Worm (Caenorhabditis elegans) whole organism, midembryonic: ENCODE measurements around the gene flp-34.

Experiments
- T22C8.4 ChIP-seq: fragments of 200-800 bp; sonication (Bioruptor generic); IDR thresholded peaks from 2 replicates; pipeline ENCODE4 v1.3.6; 2022; ENCODE audit warnings: missing genetic modification characterization, missing compliant biosample characterization
- cog-1 ChIP-seq: sonication (generic microtip); optimal IDR thresholded peaks from 2 replicates; lab custom pipeline; 2016; ENCODE audit warnings: missing genetic modification characterization, missing compliant biosample characterization
- flt-1 ChIP-seq: fragments of 200-800 bp; sonication (Bioruptor generic); IDR thresholded peaks from 2 replicates; pipeline ENCODE4 v1.3.6; 2022; ENCODE audit warnings: missing genetic modification characterization, missing compliant biosample characterization
- klf-2 ChIP-seq: fragments of 200-800 bp; sonication (Bioruptor generic); conservative IDR thresholded peaks from 2 replicates; pipeline ENCODE4 v1.3.6; 2022; ENCODE audit warnings: missing genetic modification reagents, missing genetic modification characterization, missing compliant biosample characterization
- med-1 ChIP-seq: sonication (generic microtip); optimal IDR thresholded peaks from 2 replicates; lab custom pipeline; 2017; ENCODE audit warnings: missing genetic modification characterization, mild to moderate bottlenecking, missing compliant biosample characterization, antibody characterized with exemption, missing genetic modification reagents; ENCODE audit not compliant: insufficient read depth
- ref-1 ChIP-seq: fragments of 200-800 bp; sonication (Bioruptor generic); conservative IDR thresholded peaks from 2 replicates; pipeline ENCODE4 v1.3.6; 2022; ENCODE audit warnings: missing genetic modification reagents, missing genetic modification characterization, missing compliant biosample characterization
- tab-1 ChIP-seq: fragments of 200-800 bp; sonication (Bioruptor generic); IDR thresholded peaks from 2 replicates; pipeline ENCODE4 v1.3.6; 2022; ENCODE audit warnings: missing genetic modification characterization, missing compliant biosample characterization
- ztf-23 ChIP-seq: fragments of 200-800 bp; sonication (Bioruptor generic); IDR thresholded peaks from 2 replicates; pipeline ENCODE4 v1.3.6; 2022; ENCODE audit warnings: missing genetic modification reagents, missing genetic modification characterization, missing compliant biosample characterization
- ztf-29 ChIP-seq: fragments of 200-800 bp; sonication (Bioruptor generic); IDR thresholded peaks from 2 replicates; pipeline ENCODE4 v1.3.6; 2022; ENCODE audit warnings: missing genetic modification reagents, missing genetic modification characterization, missing compliant biosample characterization

Gene flp-34

DNA sequence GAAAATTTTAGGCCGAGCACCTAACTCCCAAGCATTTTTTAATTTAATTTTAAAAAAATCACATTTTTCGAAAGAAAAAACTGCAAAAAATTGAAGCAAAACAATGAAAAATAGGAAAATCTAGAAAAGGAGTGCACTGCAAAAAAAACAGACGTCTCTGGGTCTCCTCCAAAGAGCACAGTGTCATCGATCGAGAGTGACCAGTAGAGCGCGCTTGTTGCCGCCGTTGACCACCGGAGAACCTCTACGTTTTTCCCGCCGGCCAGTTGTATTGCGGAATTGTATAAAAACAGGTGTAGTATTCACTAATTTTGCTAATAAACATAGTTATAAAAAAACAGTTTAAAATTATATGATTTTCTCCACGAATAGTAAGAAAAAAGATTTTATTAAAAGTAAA, 16.1 kb upstream of the flp-34 start:
- TF ChIP-seq T22C8.4 (GFP tag; lab: Robert Waterston, UW) (peak; percentile 21; the same call in 1 of the 2 replicates), flt-1 (no peak)

DNA sequence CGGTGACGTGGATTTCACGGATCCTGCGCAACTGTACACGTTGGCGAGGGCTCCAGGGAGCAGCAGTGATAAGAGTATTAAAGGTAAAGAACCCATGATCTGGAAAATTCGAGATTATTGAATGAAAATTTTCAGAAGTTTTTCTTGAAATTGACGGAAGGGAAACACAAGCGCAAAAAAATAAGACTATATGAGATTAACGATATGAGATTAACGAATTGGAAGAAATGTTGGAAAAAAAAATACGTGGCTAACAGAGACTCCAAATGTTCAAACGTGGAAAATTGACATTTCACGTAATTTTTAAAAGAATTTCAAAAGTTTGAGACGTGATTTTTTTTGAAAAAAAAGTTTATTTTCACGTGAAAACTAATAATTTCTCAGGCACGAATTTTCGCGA, 15.3 kb upstream of the flp-34 start, which contains the start of gene nra-4:
nra-4 (minus strand) TSS at position 101 of the 400 bp plus-strand sequence.
- TF ChIP-seq T22C8.4 (GFP tag; lab: Robert Waterston, UW) = no peak
- no peak for TF ChIP-seq tab-1
- TF ChIP-seq klf-2 (GFP tag; lab: Robert Waterston, UW) = no peak
- no peak for TF ChIP-seq cog-1
- no peak for TF ChIP-seq flt-1

DNA sequence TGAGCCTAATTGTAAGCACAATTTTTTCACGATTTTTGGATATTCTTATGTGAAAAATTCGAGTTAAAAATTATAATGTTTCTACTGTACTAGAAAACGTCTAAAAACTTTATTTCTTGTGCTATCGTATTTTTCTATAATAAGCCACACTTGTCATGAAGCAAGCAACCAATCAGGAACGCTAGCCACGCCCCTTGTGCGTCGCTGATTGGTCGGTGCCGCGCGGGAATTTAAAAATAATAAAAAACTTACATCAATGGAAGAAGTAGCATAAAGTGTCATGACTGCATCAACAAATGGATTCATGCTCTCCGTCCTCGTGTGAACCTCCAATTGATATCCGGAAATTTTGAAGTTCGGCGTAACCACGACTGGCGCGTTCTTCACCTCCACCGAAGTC, 14.0 kb upstream of the flp-34 start:
- TF ChIP-seq T22C8.4 (GFP tag; lab: Robert Waterston, UW) (no peak), med-1 (GFP tag; lab: Kevin White, UChicago) (no peak), ztf-29 (GFP tag; lab: Robert Waterston, UW) (no peak), tab-1 (no peak), cog-1 (no peak), klf-2 (GFP tag; lab: Robert Waterston, UW) (no peak), flt-1 (no peak), ref-1 (GFP tag; lab: Robert Waterston, UW) (no peak), ztf-23 (GFP tag; lab: Robert Waterston, UW) (no peak)

DNA sequence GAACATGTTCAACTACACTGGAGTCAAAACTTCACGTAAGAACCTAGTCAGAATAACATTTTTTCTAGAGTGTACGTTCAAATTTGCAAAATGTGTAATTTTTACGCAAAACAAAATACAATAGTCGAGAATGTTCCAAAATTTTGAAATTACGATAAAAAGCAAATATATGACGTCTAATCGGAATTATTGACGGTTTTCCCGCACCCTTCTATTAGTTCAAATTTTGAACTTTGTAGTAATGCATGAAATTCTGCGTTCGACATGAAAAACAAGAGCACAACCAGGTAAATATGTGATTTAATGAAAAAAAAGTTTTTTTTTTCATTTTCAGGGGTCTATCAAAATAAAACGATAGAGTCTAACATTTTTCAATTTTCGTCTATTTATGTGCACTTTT, 4.9 kb upstream of the flp-34 start:
- no peak for TF ChIP-seq cog-1
- TF ChIP-seq klf-2 (GFP tag; lab: Robert Waterston, UW) = no peak
- TF ChIP-seq ztf-23 (GFP tag; lab: Robert Waterston, UW) = no peak
- TF ChIP-seq tab-1 = no peak
- TF ChIP-seq med-1 (GFP tag; lab: Kevin White, UChicago) = no peak
- TF ChIP-seq ref-1 (GFP tag; lab: Robert Waterston, UW) = no peak
- TF ChIP-seq ztf-29 (GFP tag; lab: Robert Waterston, UW) = no peak
- no peak for TF ChIP-seq flt-1
- no peak for TF ChIP-seq T22C8.4 (GFP tag; lab: Robert Waterston, UW)

- no peak for TF ChIP-seq cog-1
- no peak for TF ChIP-seq flt-1
- TF ChIP-seq ztf-23 (GFP tag; lab: Robert Waterston, UW) = no peak
- no peak for TF ChIP-seq med-1 (GFP tag; lab: Kevin White, UChicago)
- TF ChIP-seq ref-1 (GFP tag; lab: Robert Waterston, UW) = no peak
- TF ChIP-seq ztf-29 (GFP tag; lab: Robert Waterston, UW) = no peak
- TF ChIP-seq tab-1 = no peak
- no peak for TF ChIP-seq klf-2 (GFP tag; lab: Robert Waterston, UW)
- no peak for TF ChIP-seq T22C8.4 (GFP tag; lab: Robert Waterston, UW)
Observed at ce11 chrV:1027044-1027443, 6.2 kb downstream of the flp-34 start, which contains the start of gene R09A1.3. Gene R09A1.3, minus strand, starts transcription at chrV:1027074.

DNA sequence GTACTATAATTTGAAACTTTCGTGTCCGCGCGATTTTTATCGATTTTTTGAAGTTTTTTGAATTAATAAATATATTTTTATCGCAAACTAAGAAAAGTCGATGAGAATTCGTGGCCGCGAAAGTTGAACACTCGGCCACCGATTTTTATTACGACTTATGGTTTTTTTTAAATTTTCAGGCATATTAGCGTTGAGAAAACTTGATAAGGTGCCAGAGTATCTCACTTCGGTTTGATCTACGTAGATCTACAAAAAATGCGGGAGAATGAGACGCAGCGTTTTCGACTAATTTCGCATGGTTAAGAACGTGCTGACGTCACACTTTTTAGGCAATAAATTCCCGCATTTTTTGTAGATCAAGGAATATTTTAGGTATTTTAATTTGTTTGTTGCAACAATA, 9.8 kb downstream of the flp-34 start, which contains the start of gene pei-2:
pei-2 (minus strand) TSS at position 101 of the 400 bp plus-strand sequence.
- TF ChIP-seq T22C8.4 (GFP tag; lab: Robert Waterston, UW) (no peak), ztf-29 (GFP tag; lab: Robert Waterston, UW) (no peak), cog-1 (no peak), flt-1 (no peak), ztf-23 (GFP tag; lab: Robert Waterston, UW) (no peak)

ce11 chrV:1021456-1021855, 11.7 kb downstream of the flp-34 start:
- TF ChIP-seq flt-1 = no peak
- TF ChIP-seq ztf-29 (GFP tag; lab: Robert Waterston, UW) = no peak
- no peak for TF ChIP-seq med-1 (GFP tag; lab: Kevin White, UChicago)
- TF ChIP-seq ref-1 (GFP tag; lab: Robert Waterston, UW) = no peak
- no peak for TF ChIP-seq ztf-23 (GFP tag; lab: Robert Waterston, UW)
- TF ChIP-seq tab-1 = no peak
- no peak for TF ChIP-seq klf-2 (GFP tag; lab: Robert Waterston, UW)
- TF ChIP-seq cog-1 = no peak
- no peak for TF ChIP-seq T22C8.4 (GFP tag; lab: Robert Waterston, UW)

DNA sequence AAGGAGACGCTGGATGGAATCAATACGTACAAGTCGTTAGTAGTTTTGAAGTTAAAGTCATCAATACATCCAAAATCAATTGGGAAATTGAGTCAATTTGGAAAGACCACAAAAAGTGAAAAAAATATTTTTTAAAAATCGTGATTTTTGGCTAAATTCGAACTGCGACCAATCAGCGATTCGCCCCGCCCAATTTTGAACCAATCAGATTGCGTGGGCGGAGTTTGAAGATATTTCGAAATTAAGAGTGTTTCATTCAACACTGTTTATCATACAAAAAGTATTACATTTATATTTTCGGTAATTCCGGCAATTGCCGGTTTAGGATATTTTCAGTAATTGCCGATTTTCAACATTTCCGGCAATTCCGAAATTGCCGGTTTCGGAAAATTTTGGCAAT, 16.0 kb downstream of the flp-34 start:
- TF ChIP-seq ztf-29 (GFP tag; lab: Robert Waterston, UW) (no peak), med-1 (GFP tag; lab: Kevin White, UChicago) (no peak), klf-2 (GFP tag; lab: Robert Waterston, UW) (no peak), T22C8.4 (GFP tag; lab: Robert Waterston, UW) (no peak), ref-1 (GFP tag; lab: Robert Waterston, UW) (no peak), flt-1 (no peak)

ce11 chrV:1015194-1015593, 18.0 kb downstream of the flp-34 start:
- no peak for TF ChIP-seq ztf-29 (GFP tag; lab: Robert Waterston, UW)
- TF ChIP-seq tab-1 = no peak
- no peak for TF ChIP-seq klf-2 (GFP tag; lab: Robert Waterston, UW)
- TF ChIP-seq ref-1 (GFP tag; lab: Robert Waterston, UW) = no peak
- TF ChIP-seq med-1 (GFP tag; lab: Kevin White, UChicago) = no peak
- no peak for TF ChIP-seq T22C8.4 (GFP tag; lab: Robert Waterston, UW)
- no peak for TF ChIP-seq flt-1
- no peak for TF ChIP-seq ztf-23 (GFP tag; lab: Robert Waterston, UW)
- TF ChIP-seq cog-1 = no peak

DNA sequence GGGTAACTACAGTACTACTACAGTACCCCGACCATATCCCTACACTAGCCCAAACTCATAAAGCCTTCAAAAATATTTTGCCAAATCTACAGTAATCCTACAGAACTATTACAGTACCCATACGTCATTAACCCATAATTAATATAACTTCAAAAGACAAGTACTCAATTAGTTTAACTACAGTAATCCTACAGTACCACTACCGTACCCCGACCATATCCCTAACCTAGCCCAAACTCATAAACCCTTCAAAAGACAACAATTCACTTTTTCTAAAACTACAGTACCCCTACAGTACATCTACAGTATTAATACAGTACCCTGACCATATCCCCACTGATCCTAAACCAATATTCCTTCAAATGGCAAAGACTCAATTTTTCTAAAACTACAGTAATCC, 19.6 kb downstream of the flp-34 start:
- TF ChIP-seq ref-1 (GFP tag; lab: Robert Waterston, UW) (no peak), tab-1 (no peak), T22C8.4 (GFP tag; lab: Robert Waterston, UW) (no peak), ztf-23 (GFP tag; lab: Robert Waterston, UW) (no peak), cog-1 (no peak), ztf-29 (GFP tag; lab: Robert Waterston, UW) (no peak), klf-2 (GFP tag; lab: Robert Waterston, UW) (no peak), med-1 (GFP tag; lab: Kevin White, UChicago) (no peak), flt-1 (no peak)
